Fruit fly (Drosophila melanogaster): ENCODE results near the gene CG6184.

DNA sequence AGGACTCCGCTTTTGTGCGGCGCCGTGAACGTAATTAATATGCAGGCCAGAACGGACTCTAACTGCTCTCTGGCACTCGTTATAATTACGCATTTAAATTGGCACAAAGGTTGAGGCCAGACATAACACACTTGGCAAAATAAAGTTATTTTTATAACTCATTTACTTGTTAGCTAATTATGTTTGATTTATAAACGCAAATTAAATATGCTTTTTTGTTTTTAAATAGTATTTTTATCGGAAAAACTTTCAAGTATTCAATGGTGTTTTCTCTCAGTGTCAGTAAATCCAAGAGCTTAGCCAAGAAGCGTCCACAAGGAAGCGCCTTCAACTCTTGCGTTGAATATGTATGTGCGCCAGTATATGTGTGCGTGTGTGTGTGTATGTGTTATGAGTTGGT, 15.2 kb upstream of the CG6184 start:
- TF ChIP-seq CG1620 (GFP tag; optimal IDR thresholded peaks at IDR 0.05): no peak
- no peak for TF ChIP-seq Hr96 (GFP tag; optimal IDR thresholded peaks at IDR 0.05)
- TF ChIP-seq Mnt (GFP tag; optimal IDR thresholded peaks at IDR 0.05): no peak
- TF ChIP-seq CG14711 (tag; optimal IDR thresholded peaks at IDR 0.05): no peak
- TF ChIP-seq bab1 (GFP tag; optimal IDR thresholded peaks at IDR 0.05): no peak
- no peak for TF ChIP-seq cnc (optimal IDR thresholded peaks at IDR 0.05)
- no peak for TF ChIP-seq ovo (GFP tag; optimal IDR thresholded peaks at IDR 0.05)
- TF ChIP-seq CG7045 (GFP tag; optimal IDR thresholded peaks at IDR 0.05): no peak
- TF ChIP-seq toe (GFP tag; optimal IDR thresholded peaks at IDR 0.05): no peak
- no peak for TF ChIP-seq CG11617 (GFP tag; optimal IDR thresholded peaks at IDR 0.05)
- TF ChIP-seq kay (GFP tag; ENCODE audit: borderline replicate concordance): no peak
- no peak for TF ChIP-seq cic (GFP tag; optimal IDR thresholded peaks at IDR 0.05)
- TF ChIP-seq CG12768 (GFP tag; optimal IDR thresholded peaks at IDR 0.05): no peak

All from whole organism, adult.